Fruit fly (Drosophila melanogaster) Kc167 (cell line): ENCODE data around the gene CG10803.

ENCODE experiments used
- Sin3A ChIP-seq: fragments of >200 bp; optimal IDR thresholded peaks from 2 replicates; lab custom pipeline; 2018; ENCODE audit warnings: missing external identifiers
- h ChIP-seq: fragments of >200 bp; optimal IDR thresholded peaks from 3 replicates; lab custom pipeline; 2018; ENCODE audit warnings: missing external identifiers
- psq ChIP-seq: fragments of >200 bp; optimal IDR thresholded peaks from 2 replicates; lab custom pipeline; 2017; ENCODE audit warnings: missing external identifiers

DNA sequence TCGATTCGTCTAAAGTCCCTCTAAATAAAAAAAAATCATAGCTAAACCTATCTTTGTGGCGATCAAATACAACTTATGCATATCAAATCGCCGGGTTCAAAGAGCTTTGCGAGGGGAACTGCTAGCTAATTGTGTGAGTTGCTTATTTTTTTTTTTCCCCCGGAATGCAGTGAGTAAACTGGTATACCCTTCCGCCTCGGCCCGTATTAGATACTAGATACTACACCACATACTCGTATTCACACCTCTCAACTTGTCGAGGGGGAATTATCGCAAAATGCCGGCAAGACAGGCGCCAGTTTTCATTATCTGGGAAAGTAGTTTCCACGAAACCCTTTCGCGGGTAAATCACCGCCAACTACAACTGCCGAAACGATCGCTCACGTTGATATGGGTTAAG is 39.3 kb upstream of the CG10803 start:
- TF ChIP-seq Sin3A (lab: Kevin White, UChicago) (no peak), psq (lab: Kevin White, UChicago) (no peak), h (no peak)
